Fruit fly (Drosophila melanogaster) whole organism, embryonic: ENCODE data around the gene CG12289.

Experiments used
- Asciz ChIP-seq: fragments of 200-800 bp; sonication (Bioruptor generic); optimal IDR thresholded peaks from 2 replicates; lab custom pipeline; 2017; ENCODE audit warnings: missing biosample characterization, mild to moderate bottlenecking, missing genetic modification characterization, missing genetic modification reagents
- B-H2 ChIP-seq: fragments of 200-800 bp; sonication (Bioruptor generic); optimal IDR thresholded peaks from 2 replicates; lab custom pipeline; 2018; ENCODE audit warnings: missing biosample characterization, mild to moderate bottlenecking, missing genetic modification characterization
- CG11696 ChIP-seq: fragments of 200-800 bp; sonication (Bioruptor generic); IDR thresholded peaks from 2 replicates; pipeline ENCODE4 v1.3.6; 2022; ENCODE audit warnings: missing biosample characterization, missing genetic modification characterization
- CG13624 ChIP-seq: fragments of 200-800 bp; sonication (Bioruptor generic); optimal IDR thresholded peaks from 2 replicates; lab custom pipeline; 2016; ENCODE audit warnings: missing biosample characterization, missing genetic modification characterization
- CG14441 ChIP-seq: fragments of 200-800 bp; sonication (Bioruptor generic); IDR thresholded peaks from 2 replicates; pipeline ENCODE4 v1.3.6; 2022; ENCODE audit warnings: missing biosample characterization, missing genetic modification characterization
- CG14710 ChIP-seq: fragments of 200-800 bp; sonication (Bioruptor generic); optimal IDR thresholded peaks from 3 replicates; lab custom pipeline; 2019; ENCODE audit warnings: missing biosample characterization, mild to moderate bottlenecking, missing genetic modification characterization, moderate library complexity
- CG16815 ChIP-seq: fragments of 200-800 bp; sonication (Bioruptor generic); optimal IDR thresholded peaks from 3 replicates; lab custom pipeline; 2017; ENCODE audit warnings: missing biosample characterization, mild to moderate bottlenecking, missing genetic modification characterization
- CG17802 ChIP-seq: fragments of 200-800 bp; sonication (Bioruptor generic); optimal IDR thresholded peaks from 2 replicates; lab custom pipeline; 2018; ENCODE audit warnings: missing biosample characterization, mild to moderate bottlenecking, missing genetic modification characterization, moderate library complexity
- CG17829 ChIP-seq: fragments of 200-800 bp; optimal IDR thresholded peaks from 2 replicates; lab custom pipeline; 2019; ENCODE audit warnings: missing biosample characterization, mild to moderate bottlenecking, missing genetic modification characterization, moderate library complexity
- CG1792 ChIP-seq: fragments of 200-800 bp; sonication (Bioruptor generic); optimal IDR thresholded peaks from 2 replicates; lab custom pipeline; 2016; ENCODE audit warnings: missing biosample characterization, missing genetic modification characterization
- CG2120 ChIP-seq: fragments of 200-800 bp; sonication (Bioruptor generic); optimal IDR thresholded peaks from 3 replicates; lab custom pipeline; 2016; ENCODE audit warnings: missing biosample characterization, missing genetic modification characterization
- CG30403 ChIP-seq: fragments of 200-800 bp; sonication (Bioruptor generic); optimal IDR thresholded peaks from 3 replicates; lab custom pipeline; 2016; ENCODE audit warnings: missing biosample characterization, missing genetic modification characterization
- CG32767 ChIP-seq: fragments of 200-800 bp; sonication (Bioruptor generic); IDR thresholded peaks from 2 replicates; pipeline ENCODE4 v1.3.6; 2022; ENCODE audit warnings: missing biosample characterization, missing genetic modification characterization
- CG34376 ChIP-seq: fragments of 200-800 bp; sonication (Bioruptor generic); optimal IDR thresholded peaks from 2 replicates; lab custom pipeline; 2018; ENCODE audit warnings: missing biosample characterization, mild to moderate bottlenecking, missing genetic modification characterization
- CG3838 ChIP-seq: fragments of 200-800 bp; sonication (Bioruptor generic); optimal IDR thresholded peaks from 3 replicates; lab custom pipeline; 2016; ENCODE audit warnings: missing biosample characterization, missing genetic modification characterization
- CG3847 ChIP-seq: fragments of 200-800 bp; sonication (Bioruptor generic); IDR thresholded peaks from 2 replicates; pipeline ENCODE4 v1.3.6; 2022; ENCODE audit warnings: missing biosample characterization, missing genetic modification characterization
- CG43689 ChIP-seq: fragments of 200-800 bp; sonication (Bioruptor generic); IDR thresholded peaks from 2 replicates; pipeline ENCODE4 v1.3.6; 2022; ENCODE audit warnings: missing biosample characterization, missing genetic modification characterization
- CG6254 ChIP-seq: fragments of 200-800 bp; sonication (Bioruptor generic); optimal IDR thresholded peaks from 3 replicates; lab custom pipeline; 2017; ENCODE audit warnings: mild to moderate bottlenecking, missing biosample characterization, missing genetic modification reagents, missing genetic modification characterization
- CG6272 ChIP-seq: fragments of 200-800 bp; sonication (Bioruptor generic); IDR thresholded peaks from 2 replicates; pipeline ENCODE4 v1.3.6; 2022; ENCODE audit warnings: missing biosample characterization, missing genetic modification characterization
- CG7839 ChIP-seq: fragments of 200-800 bp; sonication (Bioruptor generic); optimal IDR thresholded peaks from 3 replicates; lab custom pipeline; 2018; ENCODE audit warnings: missing biosample characterization, mild to moderate bottlenecking, missing genetic modification characterization, moderate library complexity
- CG7928 ChIP-seq: fragments of 200-800 bp; sonication (Bioruptor generic); optimal IDR thresholded peaks from 2 replicates; lab custom pipeline; 2017; ENCODE audit warnings: missing biosample characterization, mild to moderate bottlenecking, missing genetic modification characterization
- CG8359 ChIP-seq: fragments of 200-800 bp; sonication (Bioruptor generic); optimal IDR thresholded peaks from 2 replicates; lab custom pipeline; 2017; ENCODE audit warnings: missing biosample characterization, mild to moderate bottlenecking, missing genetic modification characterization, borderline replicate concordance
- D ChIP-seq, 2 experiments: fragments of 200-800 bp in 1 of 2; fragments of >200 bp in 1 of 2; sonication (Bioruptor generic) in 1 of 2; optimal IDR thresholded peaks; 2 replicates in 1 of 2; 3 replicates in 1 of 2; lab custom pipeline; 2017; ENCODE audit warnings: mild to moderate bottlenecking in 1 of 2, missing biosample characterization in 1 of 2, missing genetic modification characterization in 1 of 2, missing genetic modification reagents in 1 of 2
- D19A ChIP-seq: fragments of 200-800 bp; optimal IDR thresholded peaks from 3 replicates; lab custom pipeline; 2019; ENCODE audit warnings: missing biosample characterization, mild to moderate bottlenecking, missing genetic modification characterization, moderate library complexity
- Dp ChIP-seq: fragments of 200-800 bp; sonication (Bioruptor generic); optimal IDR thresholded peaks from 2 replicates; lab custom pipeline; 2018; ENCODE audit warnings: missing biosample characterization, mild to moderate bottlenecking, missing genetic modification characterization, moderate library complexity
- Drgx ChIP-seq: fragments of 200-800 bp; sonication (Bioruptor generic); IDR thresholded peaks from 2 replicates; pipeline ENCODE4 v1.3.6; 2022; ENCODE audit warnings: missing biosample characterization, missing genetic modification characterization
- Hr3 ChIP-seq: fragments of 200-800 bp; sonication (Bioruptor generic); optimal IDR thresholded peaks from 3 replicates; lab custom pipeline; 2016; ENCODE audit warnings: missing biosample characterization, missing genetic modification characterization
- Meics ChIP-seq: fragments of 200-800 bp; sonication (Bioruptor generic); optimal IDR thresholded peaks from 2 replicates; lab custom pipeline; 2017; ENCODE audit warnings: missing biosample characterization, mild to moderate bottlenecking, missing genetic modification characterization
- Trl ChIP-seq, 3 experiments: fragments of >200 bp in 2 of 3; fragments of 200-800 bp in 1 of 3; sonication (Bioruptor generic) in 1 of 3; optimal IDR thresholded peaks; 2 replicates in 1 of 3; 3 replicates in 2 of 3; lab custom pipeline; 2016 to 2017; ENCODE audit warnings: missing biosample characterization in 1 of 3, missing genetic modification characterization in 1 of 3
- bbx ChIP-seq: fragments of 200-800 bp; sonication (Bioruptor generic); IDR thresholded peaks from 2 replicates; pipeline ENCODE4 v1.3.6; 2022; ENCODE audit warnings: missing biosample characterization, missing genetic modification characterization; ENCODE audit not compliant: partially characterized antibody
- bcd ChIP-seq: fragments of 200-800 bp; sonication (Bioruptor generic); optimal IDR thresholded peaks from 2 replicates; lab custom pipeline; 2017; ENCODE audit warnings: missing biosample characterization, mild to moderate bottlenecking, missing genetic modification characterization
- dysf ChIP-seq: fragments of 200-800 bp; sonication (Bioruptor generic); IDR thresholded peaks from 3 replicates; pipeline ENCODE4 v1.3.6; 2022; ENCODE audit warnings: missing biosample characterization, missing genetic modification characterization
- fd64A ChIP-seq: fragments of 200-800 bp; sonication (Bioruptor generic); optimal IDR thresholded peaks from 3 replicates; lab custom pipeline; 2018; ENCODE audit warnings: missing biosample characterization, mild to moderate bottlenecking, missing genetic modification characterization
- gem ChIP-seq: fragments of 200-800 bp; sonication (Bioruptor generic); optimal IDR thresholded peaks from 2 replicates; lab custom pipeline; 2019; ENCODE audit warnings: missing biosample characterization, mild to moderate bottlenecking, missing genetic modification characterization, moderate library complexity
- jing ChIP-seq: fragments of 200-800 bp; sonication (Bioruptor generic); optimal IDR thresholded peaks from 2 replicates; lab custom pipeline; 2018; ENCODE audit warnings: missing biosample characterization, mild to moderate bottlenecking, missing genetic modification characterization
- ken ChIP-seq: fragments of 200-800 bp; sonication (Bioruptor generic); IDR thresholded peaks from 3 replicates; pipeline ENCODE4 v1.3.6; 2022; ENCODE audit warnings: missing biosample characterization, missing genetic modification characterization
- knrl ChIP-seq: fragments of 200-800 bp; sonication (Bioruptor generic); IDR thresholded peaks from 3 replicates; pipeline ENCODE4 v1.3.6; 2022; ENCODE audit warnings: missing biosample characterization, missing genetic modification characterization; ENCODE audit not compliant: partially characterized antibody
- mam ChIP-seq: fragments of 200-800 bp; sonication (Bioruptor generic); optimal IDR thresholded peaks from 3 replicates; lab custom pipeline; 2016; ENCODE audit warnings: missing biosample characterization, missing genetic modification characterization
- pita ChIP-seq: fragments of 200-800 bp; sonication (Bioruptor generic); optimal IDR thresholded peaks from 2 replicates; lab custom pipeline; 2017; ENCODE audit warnings: missing biosample characterization, mild to moderate bottlenecking, missing genetic modification characterization
- psq ChIP-seq: fragments of 200-800 bp; sonication (Bioruptor generic); optimal IDR thresholded peaks from 2 replicates; lab custom pipeline; 2017; ENCODE audit warnings: missing biosample characterization, missing genetic modification characterization
- repo ChIP-seq: fragments of 200-800 bp; sonication (Bioruptor generic); optimal IDR thresholded peaks from 2 replicates; lab custom pipeline; 2016; ENCODE audit warnings: missing biosample characterization, missing genetic modification characterization
- sima ChIP-seq: fragments of 200-800 bp; sonication (Bioruptor generic); optimal IDR thresholded peaks from 2 replicates; lab custom pipeline; 2016; ENCODE audit warnings: missing biosample characterization, missing genetic modification characterization
- sisA ChIP-seq: fragments of 200-800 bp; sonication (Bioruptor generic); IDR thresholded peaks from 2 replicates; pipeline ENCODE4 v1.3.6; 2022; ENCODE audit warnings: missing biosample characterization, missing genetic modification characterization
- slp2 ChIP-seq: fragments of 200-800 bp; sonication (Bioruptor generic); optimal IDR thresholded peaks from 2 replicates; lab custom pipeline; 2016; ENCODE audit warnings: missing biosample characterization, missing genetic modification characterization
- sqz ChIP-seq: fragments of 200-800 bp; sonication (Bioruptor generic); optimal IDR thresholded peaks from 3 replicates; lab custom pipeline; 2018; ENCODE audit warnings: missing biosample characterization, mild to moderate bottlenecking, missing genetic modification characterization
- tgo ChIP-seq: fragments of 200-800 bp; sonication (Bioruptor generic); IDR thresholded peaks from 3 replicates; pipeline ENCODE4 v1.3.6; 2022; ENCODE audit warnings: missing biosample characterization, missing genetic modification characterization
- tio ChIP-seq: fragments of 200-800 bp; sonication (Bioruptor generic); optimal IDR thresholded peaks from 2 replicates; lab custom pipeline; 2017; ENCODE audit warnings: missing biosample characterization, missing genetic modification characterization, inconsistent platforms
- toy ChIP-seq: fragments of 200-800 bp; sonication (Bioruptor generic); IDR thresholded peaks from 2 replicates; pipeline ENCODE4 v1.3.6; 2022; ENCODE audit warnings: missing biosample characterization, missing genetic modification characterization
- zen2 ChIP-seq: fragments of 200-800 bp; sonication (Bioruptor generic); IDR thresholded peaks from 3 replicates; pipeline ENCODE4 v1.3.6; 2022; ENCODE audit warnings: missing biosample characterization, missing genetic modification characterization; ENCODE audit not compliant: partially characterized antibody

Gene CG12289

DNA sequence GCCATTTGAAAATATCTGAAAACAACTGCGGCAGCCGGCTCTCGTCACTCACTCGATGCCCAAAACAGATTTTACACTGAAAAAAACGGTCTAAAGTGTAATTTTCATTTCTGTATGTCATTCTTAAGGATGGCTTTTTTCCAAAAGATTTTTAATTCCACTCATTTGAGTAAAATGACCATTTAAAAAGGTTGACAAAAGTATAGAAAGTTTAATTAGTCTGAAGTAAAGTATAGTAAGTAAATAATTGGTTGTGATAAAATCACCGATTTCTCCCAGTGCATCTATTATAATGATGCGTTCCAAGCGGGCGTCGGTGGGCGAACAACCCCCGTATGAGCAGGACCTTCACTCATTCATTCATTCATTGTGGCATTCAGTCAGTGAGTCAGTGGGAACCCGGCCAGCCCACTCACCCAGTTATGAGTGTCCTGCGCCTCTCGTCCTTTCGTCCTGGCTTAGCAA, 35.9 kb downstream of the CG12289 start (continued):
- TF ChIP-seq Asciz (GFP tag; lab: Kevin White, UChicago) (peak; percentile 80), CG6254 (peak; percentile 71), CG7839 (tag; lab: Kevin White, UChicago) (peak; percentile 89), CG1792 (GFP tag; lab: Kevin White, UChicago) (peak; percentile 78), pita (GFP tag; lab: Kevin White, UChicago) (no peak), toy (GFP tag; lab: Robert Waterston, UW) (0 out of 2 replicates have a peak, but pooled peaks have one; percentile 42), tio (GFP tag; lab: Kevin White, UChicago) (peak; percentile 54), CG32767 (GFP tag; lab: Robert Waterston, UW) (peak; percentile 77), CG3847 (peak; percentile 68), Meics (GFP tag; lab: Kevin White, UChicago) (peak; percentile 65), CG6272 (peak; percentile 62), CG3838 (no peak), D (optimal IDR thresholded peaks at IDR 0.05; lab: Kevin White, UChicago) (no peak), D (GFP tag; optimal IDR thresholded peaks at IDR 0.05; lab: Kevin White, UChicago) (peak; percentile 92), sima (GFP tag; lab: Kevin White, UChicago) (peak; percentile 8), dysf (GFP tag; lab: Robert Waterston, UW) (peak; percentile 79), CG2120 (GFP tag; lab: Kevin White, UChicago) (peak; percentile 46), gem (tag; lab: Kevin White, UChicago) (peak; percentile 90), CG17802 (peak; percentile 33), zen2 (no peak), tgo (peak; percentile 77), CG17829 (tag; lab: Kevin White, UChicago) (peak; percentile 85), CG30403 (GFP tag; lab: Kevin White, UChicago) (peak; percentile 80), CG11696 (peak; percentile 68), CG7928 (GFP tag; lab: Kevin White, UChicago) (no peak), CG34376 (GFP tag; lab: Kevin White, UChicago) (peak; percentile 24), Hr3 (GFP tag; lab: Kevin White, UChicago) (peak; percentile 57), CG13624 (peak; percentile 61), B-H2 (no peak), CG43689 (GFP tag; lab: Robert Waterston, UW) (peak; percentile 23; the same call in 1 of the 2 replicates), fd64A (GFP tag; lab: Kevin White, UChicago) (peak; percentile 36), sqz (GFP tag; lab: Kevin White, UChicago) (peak; percentile 73), repo (peak; percentile 28), psq (GFP tag; lab: Kevin White, UChicago) (no peak), CG8359 (GFP tag; lab: Kevin White, UChicago) (peak; percentile 72), D19A (peak; percentile 69), bbx (no peak), sisA (GFP tag; lab: Robert Waterston, UW) (peak; percentile 83), Trl (optimal IDR thresholded peaks at IDR 0.05; lab: Kevin White, UChicago) (no peak), Trl (GFP tag; optimal IDR thresholded peaks at IDR 0.05; lab: Kevin White, UChicago) (peak; percentile 39), Dp (GFP tag; lab: Kevin White, UChicago) (no peak), mam (GFP tag; lab: Kevin White, UChicago) (peak; percentile 38), bcd (GFP tag; lab: Kevin White, UChicago) (peak; percentile 57), jing (peak; percentile 15), Drgx (GFP tag; lab: Robert Waterston, UW) (no peak), ken (GFP tag; lab: Robert Waterston, UW) (peak; percentile 74; the same call in 2 of the 3 replicates), CG14441 (peak; percentile 44; the same call in 1 of the 2 replicates), slp2 (GFP tag; lab: Kevin White, UChicago) (peak; percentile 50), CG16815 (GFP tag; lab: Kevin White, UChicago) (peak; percentile 58), CG14710 (tag; lab: Kevin White, UChicago) (peak; percentile 88), knrl (GFP tag; lab: Robert Waterston, UW) (no peak)
